Fruit fly (Drosophila melanogaster) whole organism, embryonic: ENCODE measurements around the gene CG5500.

Source experiments
- Abd-B ChIP-seq: fragments of 200-800 bp; sonication (Bioruptor generic); optimal IDR thresholded peaks from 2 replicates; lab custom pipeline; 2018; ENCODE audit warnings: missing biosample characterization, mild to moderate bottlenecking, missing genetic modification characterization, moderate library complexity
- Aef1 ChIP-seq: fragments of 200-800 bp; sonication (Bioruptor generic); IDR thresholded peaks from 3 replicates; pipeline ENCODE4 v1.3.6; 2022; ENCODE audit warnings: missing biosample characterization, missing genetic modification characterization
- Bteb2 ChIP-seq: fragments of 200-800 bp; sonication (Bioruptor generic); optimal IDR thresholded peaks from 2 replicates; lab custom pipeline; 2016; ENCODE audit warnings: missing biosample characterization, missing genetic modification characterization
- CG10209 ChIP-seq: fragments of 200-800 bp; sonication (Bioruptor generic); optimal IDR thresholded peaks from 3 replicates; lab custom pipeline; 2017; ENCODE audit warnings: missing biosample characterization, mild to moderate bottlenecking, missing genetic modification characterization, missing genetic modification reagents
- CG10543 ChIP-seq: fragments of 200-800 bp; sonication (Bioruptor generic); optimal IDR thresholded peaks from 3 replicates; lab custom pipeline; 2017; ENCODE audit warnings: missing biosample characterization, mild to moderate bottlenecking, missing genetic modification characterization, moderate library complexity
- CG10959 ChIP-seq: fragments of 200-800 bp; sonication (Bioruptor generic); IDR thresholded peaks from 2 replicates; pipeline ENCODE4 v1.3.6; 2022; ENCODE audit warnings: missing biosample characterization, missing genetic modification characterization
- CG10979 ChIP-seq: fragments of 200-800 bp; sonication (Bioruptor generic); optimal IDR thresholded peaks from 2 replicates; lab custom pipeline; 2018; ENCODE audit warnings: missing biosample characterization, mild to moderate bottlenecking, missing genetic modification characterization, moderate library complexity
- CG12744 ChIP-seq: fragments of 200-800 bp; sonication (Bioruptor generic); optimal IDR thresholded peaks from 2 replicates; lab custom pipeline; 2016; ENCODE audit warnings: missing biosample characterization, missing genetic modification characterization
- CG14050 ChIP-seq: fragments of 200-800 bp; sonication (Bioruptor generic); IDR thresholded peaks from 3 replicates; pipeline ENCODE4 v1.3.6; 2022; ENCODE audit warnings: missing biosample characterization, missing genetic modification characterization
- CG17328 ChIP-seq: fragments of 200-800 bp; sonication (Bioruptor generic); IDR thresholded peaks from 2 replicates; pipeline ENCODE4 v1.3.6; 2022; ENCODE audit warnings: missing biosample characterization, missing genetic modification characterization
- CG18476 ChIP-seq: fragments of 200-800 bp; sonication (Bioruptor generic); optimal IDR thresholded peaks from 2 replicates; lab custom pipeline; 2016; ENCODE audit warnings: missing biosample characterization, mild to moderate bottlenecking, missing genetic modification characterization
- CG18599 ChIP-seq: fragments of 200-800 bp; sonication (Bioruptor generic); optimal IDR thresholded peaks from 3 replicates; lab custom pipeline; 2017; ENCODE audit warnings: missing biosample characterization, missing genetic modification characterization, mild to moderate bottlenecking, moderate library complexity, missing genetic modification reagents
- CG30020 ChIP-seq: fragments of 200-800 bp; optimal IDR thresholded peaks from 2 replicates; lab custom pipeline; 2019; ENCODE audit warnings: missing biosample characterization, mild to moderate bottlenecking, missing genetic modification characterization, moderate library complexity
- CG31365 ChIP-seq: fragments of 200-800 bp; sonication (Bioruptor generic); optimal IDR thresholded peaks from 2 replicates; lab custom pipeline; 2018; ENCODE audit warnings: missing biosample characterization, mild to moderate bottlenecking, missing genetic modification characterization
- CG3281 ChIP-seq: fragments of 200-800 bp; sonication (Bioruptor generic); optimal IDR thresholded peaks from 3 replicates; lab custom pipeline; 2017; ENCODE audit warnings: missing biosample characterization, mild to moderate bottlenecking, missing genetic modification characterization
- CG4424 ChIP-seq: fragments of 200-800 bp; sonication (Bioruptor generic); optimal IDR thresholded peaks from 3 replicates; lab custom pipeline; 2016; ENCODE audit warnings: missing biosample characterization, missing genetic modification characterization
- CG4854 ChIP-seq: fragments of 200-800 bp; sonication (Bioruptor generic); optimal IDR thresholded peaks from 2 replicates; lab custom pipeline; 2016; ENCODE audit warnings: missing biosample characterization, missing genetic modification characterization, inconsistent platforms
- CG6654 ChIP-seq: fragments of 200-800 bp; sonication (Bioruptor generic); optimal IDR thresholded peaks from 2 replicates; lab custom pipeline; 2017; ENCODE audit warnings: missing biosample characterization, mild to moderate bottlenecking, missing genetic modification characterization
- CG6791 ChIP-seq: fragments of 200-800 bp; sonication (Bioruptor generic); IDR thresholded peaks from 3 replicates; pipeline ENCODE4 v1.3.6; 2022; ENCODE audit warnings: missing biosample characterization, missing genetic modification characterization; ENCODE audit not compliant: partially characterized antibody
- CG7556 ChIP-seq: fragments of 200-800 bp; sonication (Bioruptor generic); optimal IDR thresholded peaks from 2 replicates; lab custom pipeline; 2017; ENCODE audit warnings: missing biosample characterization, mild to moderate bottlenecking, missing genetic modification characterization
- CG7928 ChIP-seq: fragments of 200-800 bp; sonication (Bioruptor generic); optimal IDR thresholded peaks from 2 replicates; lab custom pipeline; 2017; ENCODE audit warnings: missing biosample characterization, mild to moderate bottlenecking, missing genetic modification characterization
- CG8089 ChIP-seq: fragments of 200-800 bp; sonication (Bioruptor generic); optimal IDR thresholded peaks from 3 replicates; lab custom pipeline; 2016; ENCODE audit warnings: missing biosample characterization, missing genetic modification characterization
- CG8359 ChIP-seq: fragments of 200-800 bp; sonication (Bioruptor generic); optimal IDR thresholded peaks from 2 replicates; lab custom pipeline; 2017; ENCODE audit warnings: missing biosample characterization, mild to moderate bottlenecking, missing genetic modification characterization, borderline replicate concordance
- CG9215 ChIP-seq: fragments of 200-800 bp; sonication (Bioruptor generic); IDR thresholded peaks from 2 replicates; pipeline ENCODE4 v1.3.6; 2022; ENCODE audit warnings: missing biosample characterization, missing genetic modification characterization
- CTCF ChIP-seq: fragments of 200-800 bp; sonication (Bioruptor generic); optimal IDR thresholded peaks from 2 replicates; lab custom pipeline; 2017; ENCODE audit warnings: missing biosample characterization, mild to moderate bottlenecking, missing genetic modification characterization, moderate library complexity
- Dip2 ChIP-seq: fragments of 200-800 bp; sonication (Bioruptor generic); IDR thresholded peaks from 2 replicates; pipeline ENCODE4 v1.3.6; 2022; ENCODE audit warnings: missing biosample characterization, missing genetic modification characterization
- Fer2 ChIP-seq: fragments of 200-800 bp; sonication (Bioruptor generic); optimal IDR thresholded peaks from 2 replicates; lab custom pipeline; 2018; ENCODE audit warnings: missing biosample characterization, mild to moderate bottlenecking, missing genetic modification characterization, moderate library complexity
- Hr3 ChIP-seq: fragments of 200-800 bp; sonication (Bioruptor generic); optimal IDR thresholded peaks from 3 replicates; lab custom pipeline; 2016; ENCODE audit warnings: missing biosample characterization, missing genetic modification characterization
- Hr51 ChIP-seq, 2 experiments: fragments of 200-800 bp; sonication (Bioruptor generic); optimal IDR thresholded peaks; 2 replicates in 1 of 2; 3 replicates in 1 of 2; lab custom pipeline; 2016 to 2018; ENCODE audit warnings: missing biosample characterization in 2 of 2, missing genetic modification characterization in 2 of 2, mild to moderate bottlenecking in 1 of 2, moderate library complexity in 1 of 2
- Hr78 ChIP-seq, 2 experiments: fragments of 200-800 bp in 1 of 2; fragments of >200 bp in 1 of 2; sonication (Bioruptor generic) in 1 of 2; optimal IDR thresholded peaks; 2 replicates each; lab custom pipeline; 2017 to 2019; ENCODE audit warnings: missing biosample characterization in 2 of 2, missing genetic modification characterization in 2 of 2, mild to moderate bottlenecking in 1 of 2, moderate library complexity in 1 of 2
- Lpt ChIP-seq: fragments of >200 bp; optimal IDR thresholded peaks from 2 replicates; lab custom pipeline; 2018; ENCODE audit warnings: missing biosample characterization, missing genetic modification characterization
- MBD-R2 ChIP-seq: fragments of 200-800 bp; sonication (Bioruptor generic); IDR thresholded peaks from 2 replicates; pipeline ENCODE4 v1.3.6; 2022; ENCODE audit warnings: missing biosample characterization, missing genetic modification characterization
- Nf-YB ChIP-seq: fragments of 200-800 bp; sonication (Bioruptor generic); optimal IDR thresholded peaks from 3 replicates; lab custom pipeline; 2019; ENCODE audit warnings: missing biosample characterization, mild to moderate bottlenecking, missing genetic modification characterization, moderate library complexity
- Rfx ChIP-seq: fragments of 200-800 bp; sonication (Bioruptor generic); IDR thresholded peaks from 2 replicates; pipeline ENCODE4 v1.3.6; 2022; ENCODE audit warnings: missing biosample characterization, missing genetic modification characterization
- Sox100B ChIP-seq: fragments of 200-800 bp; sonication (Bioruptor generic); optimal IDR thresholded peaks from 3 replicates; lab custom pipeline; 2018; ENCODE audit warnings: missing biosample characterization, mild to moderate bottlenecking, missing genetic modification characterization
- ara ChIP-seq: fragments of 200-800 bp; sonication (Bioruptor generic); IDR thresholded peaks from 2 replicates; pipeline ENCODE4 v1.3.6; 2022; ENCODE audit warnings: missing biosample characterization, missing genetic modification characterization
- ato ChIP-seq: fragments of 200-800 bp; sonication (Bioruptor generic); IDR thresholded peaks from 2 replicates; pipeline ENCODE4 v1.3.6; 2022; ENCODE audit warnings: missing biosample characterization, missing genetic modification characterization; ENCODE audit not compliant: partially characterized antibody
- cg ChIP-seq: fragments of 200-800 bp; sonication (Bioruptor generic); optimal IDR thresholded peaks from 3 replicates; lab custom pipeline; 2019; ENCODE audit warnings: missing biosample characterization, mild to moderate bottlenecking, missing genetic modification characterization, moderate library complexity
- chn ChIP-seq: fragments of 200-800 bp; sonication (Bioruptor generic); optimal IDR thresholded peaks from 2 replicates; lab custom pipeline; 2016; ENCODE audit warnings: missing biosample characterization, missing genetic modification characterization
- dm ChIP-seq: fragments of 200-800 bp; sonication (Bioruptor generic); optimal IDR thresholded peaks from 3 replicates; lab custom pipeline; 2016; ENCODE audit warnings: missing biosample characterization, missing genetic modification characterization
- exex ChIP-seq: fragments of 200-800 bp; sonication (Bioruptor generic); optimal IDR thresholded peaks from 4 replicates; lab custom pipeline; 2018; ENCODE audit warnings: missing biosample characterization, mild to moderate bottlenecking, missing genetic modification characterization, moderate library complexity
- jing ChIP-seq: fragments of 200-800 bp; sonication (Bioruptor generic); optimal IDR thresholded peaks from 2 replicates; lab custom pipeline; 2018; ENCODE audit warnings: missing biosample characterization, mild to moderate bottlenecking, missing genetic modification characterization
- knrl ChIP-seq: fragments of 200-800 bp; sonication (Bioruptor generic); IDR thresholded peaks from 3 replicates; pipeline ENCODE4 v1.3.6; 2022; ENCODE audit warnings: missing biosample characterization, missing genetic modification characterization; ENCODE audit not compliant: partially characterized antibody
- lola ChIP-seq, 3 experiments: fragments of >200 bp in 2 of 3; fragments of 200-800 bp in 1 of 3; sonication (Bioruptor generic) in 1 of 3; optimal IDR thresholded peaks; 2 replicates each; lab custom pipeline; 2017 to 2019; ENCODE audit warnings: missing biosample characterization in 3 of 3, missing genetic modification characterization in 3 of 3, mild to moderate bottlenecking in 1 of 3, moderate library complexity in 1 of 3
- mld ChIP-seq: fragments of 200-800 bp; sonication (Bioruptor generic); IDR thresholded peaks from 3 replicates; pipeline ENCODE4 v1.3.6; 2022; ENCODE audit warnings: missing biosample characterization, missing genetic modification characterization; ENCODE audit not compliant: partially characterized antibody
- org-1 ChIP-seq: fragments of 200-800 bp; sonication (Bioruptor generic); optimal IDR thresholded peaks from 2 replicates; lab custom pipeline; 2017; ENCODE audit warnings: missing biosample characterization, missing genetic modification characterization
- rib ChIP-seq: fragments of 200-800 bp; sonication (Bioruptor generic); IDR thresholded peaks from 2 replicates; pipeline ENCODE4 v1.3.6; 2022; ENCODE audit warnings: missing biosample characterization, missing genetic modification characterization
- sima ChIP-seq: fragments of 200-800 bp; sonication (Bioruptor generic); optimal IDR thresholded peaks from 2 replicates; lab custom pipeline; 2016; ENCODE audit warnings: missing biosample characterization, missing genetic modification characterization
- slou ChIP-seq: fragments of 200-800 bp; sonication (Bioruptor generic); optimal IDR thresholded peaks from 3 replicates; lab custom pipeline; 2016; ENCODE audit warnings: missing biosample characterization, missing genetic modification characterization
- sna ChIP-seq: fragments of 200-800 bp; sonication (Bioruptor generic); IDR thresholded peaks from 2 replicates; pipeline ENCODE4 v1.3.6; 2022; ENCODE audit warnings: missing biosample characterization, missing genetic modification characterization; ENCODE audit not compliant: partially characterized antibody
- twi ChIP-seq: fragments of 200-800 bp; optimal IDR thresholded peaks from 2 replicates; lab custom pipeline; 2019; ENCODE audit warnings: missing biosample characterization, mild to moderate bottlenecking, missing genetic modification characterization, moderate library complexity

The CG5500 gene

DNA sequence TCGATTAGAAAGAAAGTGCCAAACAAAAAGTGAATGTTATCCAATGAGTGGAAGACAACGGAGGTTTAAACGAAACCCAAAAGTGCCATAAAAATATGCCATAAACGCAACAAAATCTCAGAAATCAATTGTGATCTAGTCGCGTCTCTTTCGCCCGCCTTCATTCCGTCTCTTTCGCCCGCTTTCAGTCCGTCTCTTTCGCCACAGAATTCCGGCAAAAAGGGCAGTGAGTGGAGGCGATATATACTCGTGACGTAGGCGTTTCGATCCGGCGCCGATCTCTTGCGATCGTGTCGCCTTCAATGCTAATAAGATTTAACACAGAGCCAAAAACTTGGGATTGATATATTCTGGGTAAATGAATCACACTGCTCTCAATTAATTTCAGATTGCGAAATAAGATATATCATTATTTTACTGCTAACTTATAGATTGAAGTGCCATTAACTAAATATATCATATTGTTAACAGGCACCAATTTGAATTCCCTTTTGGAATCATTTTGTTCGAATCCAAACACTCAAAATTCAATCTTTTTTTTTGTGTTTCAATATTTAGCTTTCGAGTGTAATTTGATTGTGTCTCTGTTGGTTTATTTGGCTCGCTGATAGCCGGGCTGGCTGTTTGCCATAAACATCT lies 11.8 kb downstream of the CG5500 start (continued):
- TF ChIP-seq lola (GFP tag; optimal IDR thresholded peaks at IDR 0.05; lab: Kevin White, UChicago), result peak in 1 of 3 experiments; percentile 4
- TF ChIP-seq CG6654 (GFP tag; lab: Kevin White, UChicago), result no peak
- TF ChIP-seq exex, result no peak
- no peak for TF ChIP-seq MBD-R2 (GFP tag; lab: Robert Waterston, UW)
- TF ChIP-seq ato, result no peak
- TF ChIP-seq Hr78 (GFP tag; optimal IDR thresholded peaks at IDR 0.05; lab: Kevin White, UChicago), result no peak
- TF ChIP-seq twi (tag; lab: Kevin White, UChicago), result no peak
- TF ChIP-seq CG30020 (tag; lab: Kevin White, UChicago), result no peak
- peak; percentile 72 for TF ChIP-seq CG10543 (GFP tag; lab: Kevin White, UChicago)
- no peak for TF ChIP-seq Fer2 (tag; lab: Kevin White, UChicago)
- TF ChIP-seq Aef1 (GFP tag; lab: Robert Waterston, UW), result no peak
- no peak for TF ChIP-seq knrl (GFP tag; lab: Robert Waterston, UW)
- peak; percentile 14 for TF ChIP-seq Bteb2 (GFP tag; lab: Kevin White, UChicago)
- no peak for TF ChIP-seq CG14050
- no peak for TF ChIP-seq rib (GFP tag; lab: Robert Waterston, UW)
- no peak for TF ChIP-seq org-1
- no peak for TF ChIP-seq cg (GFP tag; lab: Kevin White, UChicago)
- peak; percentile 40 for TF ChIP-seq CG4424 (GFP tag; lab: Kevin White, UChicago)
- TF ChIP-seq dm, result peak; percentile 16
- TF ChIP-seq CG7556 (GFP tag; lab: Kevin White, UChicago), result peak; percentile 58
- TF ChIP-seq CG8089 (GFP tag; lab: Kevin White, UChicago), result no peak
- no peak for TF ChIP-seq CG9215 (GFP tag; lab: Robert Waterston, UW)
- peak; percentile 44 for TF ChIP-seq CG3281 (GFP tag; lab: Kevin White, UChicago)
- TF ChIP-seq mld, result no peak
- no peak for TF ChIP-seq Nf-YB (GFP tag; lab: Kevin White, UChicago)
- peak; percentile 55 for TF ChIP-seq CG10979 (tag; lab: Kevin White, UChicago)
- TF ChIP-seq CG10209 (GFP tag; lab: Kevin White, UChicago), result peak; percentile 30
- TF ChIP-seq CG17328 (GFP tag; lab: Robert Waterston, UW), result 0 out of 2 replicates have a peak, but pooled peaks have one; percentile 31
- TF ChIP-seq Rfx (GFP tag; lab: Robert Waterston, UW), result peak; percentile 48; the same call in 1 of the 2 replicates
- TF ChIP-seq CTCF (GFP tag; lab: Kevin White, UChicago), result no peak
- no peak for TF ChIP-seq CG8359
- TF ChIP-seq sima (GFP tag; lab: Kevin White, UChicago), result no peak
- no peak for TF ChIP-seq CG4854 (GFP tag; lab: Kevin White, UChicago)

- no peak for TF ChIP-seq CG6791 (GFP tag; lab: Robert Waterston, UW)
- TF ChIP-seq ara (GFP tag; lab: Robert Waterston, UW), result no peak
- no peak for TF ChIP-seq CG10959 (GFP tag; lab: Robert Waterston, UW)
- no peak for TF ChIP-seq Lpt (GFP tag; lab: Kevin White, UChicago)
- no peak for TF ChIP-seq Hr3 (GFP tag; lab: Kevin White, UChicago)
- TF ChIP-seq CG30020 (tag; lab: Kevin White, UChicago), result no peak
- no peak for TF ChIP-seq Abd-B (GFP tag; lab: Kevin White, UChicago)
- peak in 1 of 2 experiments; percentile 32 for TF ChIP-seq Hr51 (GFP tag; optimal IDR thresholded peaks at IDR 0.05; lab: Kevin White, UChicago)
- TF ChIP-seq CG18476 (GFP tag; lab: Kevin White, UChicago), result no peak
- TF ChIP-seq Sox100B (GFP tag; lab: Kevin White, UChicago), result no peak
- no peak for TF ChIP-seq Dip2 (GFP tag; lab: Robert Waterston, UW)
- no peak for TF ChIP-seq CG7928
- no peak for TF ChIP-seq jing (GFP tag; lab: Kevin White, UChicago)
- TF ChIP-seq CG31365 (tag; lab: Kevin White, UChicago), result no peak
- no peak for TF ChIP-seq chn
- TF ChIP-seq CG18599 (GFP tag; lab: Kevin White, UChicago), result no peak
- TF ChIP-seq slou (GFP tag; lab: Kevin White, UChicago), result no peak
- no peak for TF ChIP-seq CG12744 (GFP tag; lab: Kevin White, UChicago)
- TF ChIP-seq sna, result no peak
Observed at dm6 chr3R:26890088-26890487, 13.7 kb downstream of the CG5500 start.
